Fruit fly (Drosophila melanogaster) whole organism: Measurements from ENCODE around the gene CG3251.

Experiments
- CG8478 ChIP-seq: fragments of >200 bp; optimal IDR thresholded peaks from 2 replicates; lab custom pipeline; 2018; ENCODE audit warnings: inconsistent platforms
- Dll ChIP-seq: fragments of >200 bp; optimal IDR thresholded peaks from 2 replicates; lab custom pipeline; 2017
- EcR ChIP-seq, 2 experiments: fragments of >200 bp; optimal IDR thresholded peaks; 2 replicates each; lab custom pipeline; 2017; ENCODE audit warnings: missing biosample characterization in 2 of 2, missing genetic modification characterization in 2 of 2, missing genetic modification reagents in 2 of 2
- pan ChIP-seq: fragments of >200 bp; optimal IDR thresholded peaks from 2 replicates; lab custom pipeline; 2017
- psq ChIP-seq: fragments of >200 bp; optimal IDR thresholded peaks from 2 replicates; lab custom pipeline; 2017
- usp ChIP-seq: fragments of >200 bp; optimal IDR thresholded peaks from 2 replicates; lab custom pipeline; 2017; ENCODE audit warnings: missing biosample characterization, missing genetic modification characterization, mixed read lengths

Gene CG3251

DNA sequence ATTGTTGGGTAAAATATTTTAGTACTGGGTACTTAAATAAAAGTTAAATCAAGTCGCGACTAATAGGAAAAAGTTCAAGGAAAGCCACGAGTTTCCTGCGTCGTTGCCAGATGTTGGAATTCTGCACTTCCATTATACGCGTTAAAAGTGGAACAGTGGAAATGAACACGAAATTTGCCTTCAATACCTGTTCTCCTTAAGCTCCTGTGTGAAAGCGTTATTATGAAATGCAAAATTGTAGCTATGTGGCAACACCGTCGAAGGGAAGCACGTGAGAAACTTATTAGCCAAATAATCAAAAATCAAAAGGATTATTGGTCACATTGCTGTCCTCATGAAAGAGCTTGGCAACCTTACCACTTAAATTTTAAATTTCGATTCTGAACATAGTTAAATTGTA, at the start of gene CG3251:
CG3251 (minus strand) TSS at position 101 of the 400 bp plus-strand sequence.
- TF ChIP-seq CG8478 (lab: Kevin White, UChicago) = no peak
- TF ChIP-seq pan (lab: Kevin White, UChicago) = no peak
- TF ChIP-seq Dll (lab: Kevin White, UChicago) = no peak

DNA sequence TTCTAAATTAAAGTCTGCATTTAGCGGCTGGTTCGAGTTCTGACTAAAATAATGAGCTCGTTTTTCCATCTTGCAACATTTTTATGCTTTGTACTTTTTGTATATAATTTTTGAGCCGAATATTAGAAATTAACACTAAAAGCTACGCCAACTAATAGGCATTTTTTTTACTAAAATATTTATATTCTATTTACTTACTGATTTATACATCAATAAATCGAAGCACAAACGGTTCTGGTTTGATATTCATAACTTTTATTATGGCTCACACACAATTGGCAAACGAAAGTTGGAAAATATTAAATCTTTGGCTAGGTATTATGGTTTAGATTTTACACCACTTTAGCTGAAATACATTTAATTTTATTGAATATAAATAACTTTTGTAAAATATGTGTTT, 43.9 kb upstream of the CG3251 start, which contains the start of gene CG15631:
CG15631 (minus strand) TSS at position 101 of the 400 bp plus-strand sequence.
- no peak for TF ChIP-seq psq (lab: Kevin White, UChicago)
- no peak for TF ChIP-seq CG8478 (lab: Kevin White, UChicago)
- TF ChIP-seq pan (lab: Kevin White, UChicago) = no peak
- no peak for TF ChIP-seq Dll (lab: Kevin White, UChicago)
- no peak for TF ChIP-seq usp (GFP tag; lab: Kevin White, UChicago)
- TF ChIP-seq EcR (GFP tag; optimal IDR thresholded peaks at IDR 0.05; lab: Kevin White, UChicago) = no peak

DNA sequence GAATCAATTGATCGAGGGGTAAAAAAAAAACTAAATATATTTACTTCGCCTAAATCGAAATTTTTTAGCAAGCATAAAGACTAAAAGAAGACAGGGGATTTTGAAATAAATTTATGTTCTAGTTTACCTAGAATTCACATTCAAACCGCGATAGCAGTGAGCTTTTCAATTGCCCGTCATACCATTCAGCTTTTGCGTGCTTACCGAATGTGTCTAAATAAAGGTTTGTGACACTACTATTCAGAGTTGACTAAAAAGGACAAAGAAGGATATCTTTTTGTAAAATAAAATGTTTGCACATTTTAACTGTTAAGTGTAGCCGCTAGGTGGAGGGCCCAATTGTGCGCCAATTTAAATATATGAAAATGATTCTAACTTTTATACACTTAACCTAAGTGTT, 35.5 kb upstream of the CG3251 start:
- TF ChIP-seq EcR (GFP tag; optimal IDR thresholded peaks at IDR 0.05; lab: Kevin White, UChicago) (no peak), pan (lab: Kevin White, UChicago) (no peak), Dll (lab: Kevin White, UChicago) (no peak), CG8478 (lab: Kevin White, UChicago) (no peak), psq (lab: Kevin White, UChicago) (no peak), usp (GFP tag; lab: Kevin White, UChicago) (no peak)

DNA sequence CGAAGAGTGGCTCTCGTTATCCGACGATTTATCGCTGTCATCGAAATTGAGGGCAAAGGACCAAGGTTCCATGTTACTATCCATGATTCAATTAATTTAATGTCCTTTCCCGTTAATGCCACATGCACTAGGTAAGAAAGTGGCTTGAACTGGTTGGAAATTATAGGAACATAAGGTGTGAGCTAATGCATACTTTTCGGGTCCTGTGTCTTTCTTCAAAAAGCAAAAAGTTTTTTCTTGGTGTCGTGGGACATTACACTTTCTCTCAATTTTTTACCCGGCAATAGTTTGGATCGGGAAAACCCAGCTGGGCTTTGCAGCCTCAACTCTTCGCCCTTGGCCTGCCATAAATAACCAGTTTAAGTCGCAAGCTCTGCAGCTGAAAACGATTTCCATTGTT, 10.9 kb upstream of the CG3251 start, which contains the start of gene Taf12L:
Taf12L (minus strand) TSS at position 101 of the 400 bp plus-strand sequence.
- TF ChIP-seq psq (lab: Kevin White, UChicago) = no peak
- no peak for TF ChIP-seq EcR (GFP tag; optimal IDR thresholded peaks at IDR 0.05; lab: Kevin White, UChicago)
- TF ChIP-seq Dll (lab: Kevin White, UChicago) = no peak
- TF ChIP-seq pan (lab: Kevin White, UChicago) = no peak
- no peak for TF ChIP-seq CG8478 (lab: Kevin White, UChicago)
- TF ChIP-seq usp (GFP tag; lab: Kevin White, UChicago) = no peak

DNA sequence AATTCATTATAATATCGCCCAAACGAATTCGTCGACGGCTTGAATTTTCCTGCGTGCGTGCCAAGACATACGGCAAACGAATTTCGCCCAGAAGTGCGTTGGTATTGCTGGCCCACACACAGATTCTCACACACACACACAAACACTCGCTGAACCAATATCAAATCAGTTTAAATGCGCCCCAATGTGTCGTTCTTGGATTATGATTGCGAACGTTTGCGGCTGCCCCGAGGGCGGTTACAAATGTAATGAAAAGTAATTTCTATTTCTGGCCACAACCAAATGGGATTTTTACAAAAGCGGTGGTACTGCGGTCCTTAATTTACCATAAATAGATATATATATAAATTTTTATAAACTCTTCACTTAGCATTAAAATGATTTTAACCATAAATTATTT, 8.3 kb upstream of the CG3251 start:
- TF ChIP-seq psq (lab: Kevin White, UChicago) = no peak

DNA sequence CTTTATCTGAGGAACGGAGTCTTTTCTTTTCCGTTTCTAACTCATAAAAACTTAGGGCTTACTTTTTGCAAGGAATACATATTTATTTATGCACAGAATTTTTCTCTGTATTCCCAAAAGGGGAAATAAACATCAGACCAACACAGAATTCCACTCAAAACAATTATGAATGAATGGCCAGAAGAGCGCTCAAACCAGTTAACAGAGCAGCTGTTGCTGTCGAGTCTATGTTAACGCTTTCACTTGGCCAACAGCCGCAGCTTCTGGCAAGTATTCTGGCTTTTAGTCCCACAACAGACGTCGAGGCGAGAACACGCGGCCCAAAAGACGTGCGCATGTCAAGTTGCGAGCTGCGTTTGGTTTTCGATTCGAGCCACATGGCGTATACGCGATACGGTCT, 3.9 kb upstream of the CG3251 start, which contains the start of gene dcma:
dcma (plus strand) TSS at position 301 of the 400 bp plus-strand sequence.
- TF ChIP-seq pan (lab: Kevin White, UChicago) (no peak), usp (GFP tag; lab: Kevin White, UChicago) (no peak), EcR (GFP tag; optimal IDR thresholded peaks at IDR 0.05; lab: Kevin White, UChicago) (no peak), CG8478 (lab: Kevin White, UChicago) (no peak), psq (lab: Kevin White, UChicago) (no peak), Dll (lab: Kevin White, UChicago) (no peak)

DNA sequence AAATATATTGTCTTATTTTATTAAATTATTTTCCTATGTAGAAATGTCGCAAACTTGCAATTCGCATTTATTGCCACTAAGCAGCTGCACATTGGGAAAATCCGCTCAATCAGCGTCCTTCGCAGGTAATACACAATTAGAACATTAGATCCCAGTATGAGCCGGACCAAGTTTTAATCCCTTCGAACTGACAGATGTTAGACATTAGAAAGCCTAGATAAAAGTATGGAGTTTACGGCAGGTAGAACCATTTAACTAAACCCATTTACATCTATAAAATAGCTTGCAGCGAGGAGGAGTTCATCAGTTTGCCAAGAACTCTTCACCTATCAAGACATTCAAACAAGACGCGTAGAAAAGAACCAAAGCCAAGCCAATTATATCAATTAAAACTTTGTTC, 3.3 kb downstream of the CG3251 start, which contains the start of gene Elba3:
Elba3 (plus strand) TSS at position 301 of the 400 bp plus-strand sequence.
- TF ChIP-seq Dll (lab: Kevin White, UChicago) (no peak), pan (lab: Kevin White, UChicago) (no peak), usp (GFP tag; lab: Kevin White, UChicago) (no peak), psq (lab: Kevin White, UChicago) (no peak), CG8478 (lab: Kevin White, UChicago) (no peak), EcR (GFP tag; optimal IDR thresholded peaks at IDR 0.05; lab: Kevin White, UChicago) (no peak)

DNA sequence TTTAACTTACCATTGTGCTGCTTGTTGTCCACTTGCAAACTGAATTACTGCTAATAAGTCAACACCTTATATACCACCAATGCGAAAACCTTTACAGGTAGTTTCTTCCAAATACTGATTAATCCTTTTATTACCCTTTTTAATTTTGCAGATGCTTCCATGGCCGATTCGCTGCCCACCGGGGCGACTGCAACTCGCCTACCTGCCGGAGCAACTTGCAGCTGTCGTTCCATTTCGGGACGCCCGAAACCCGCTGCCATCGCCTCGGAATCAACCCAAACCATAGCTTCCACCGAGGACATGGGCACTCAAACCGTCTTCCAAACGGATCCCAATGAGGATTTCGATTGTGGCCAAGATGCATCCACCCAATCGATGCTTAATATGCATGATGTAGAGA, 6.1 kb downstream of the CG3251 start, which contains the start of gene Elba1:
Elba1 (minus strand) TSS at position 101 of the 400 bp plus-strand sequence.
- TF ChIP-seq CG8478 (lab: Kevin White, UChicago) = no peak
- TF ChIP-seq Dll (lab: Kevin White, UChicago) = no peak
- no peak for TF ChIP-seq psq (lab: Kevin White, UChicago)
- TF ChIP-seq usp (GFP tag; lab: Kevin White, UChicago) = no peak
- TF ChIP-seq pan (lab: Kevin White, UChicago) = no peak
- TF ChIP-seq EcR (GFP tag; optimal IDR thresholded peaks at IDR 0.05; lab: Kevin White, UChicago) = no peak

DNA sequence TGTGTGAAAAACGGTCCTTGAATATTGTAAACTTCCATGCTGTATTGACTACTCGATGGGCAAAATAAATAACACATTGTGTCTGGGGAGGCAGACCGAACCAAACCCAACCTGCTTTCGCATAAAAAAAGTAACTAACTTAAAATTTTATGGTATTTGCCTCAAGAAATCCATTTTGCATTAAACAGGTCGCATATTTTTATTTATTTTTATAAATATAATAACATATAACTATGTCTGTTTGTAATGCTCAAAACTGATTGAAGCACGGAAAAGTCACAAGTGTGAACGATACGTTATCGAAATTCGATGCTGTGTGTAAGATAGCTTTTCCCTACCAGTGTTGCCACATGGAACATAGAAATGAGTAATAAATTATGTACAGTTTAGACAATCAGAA, 8.1 kb downstream of the CG3251 start, which contains the start of gene CG11929:
CG11929 (plus strand) TSS at position 301 of the 400 bp plus-strand sequence.
- TF ChIP-seq psq (lab: Kevin White, UChicago) = no peak
- TF ChIP-seq usp (GFP tag; lab: Kevin White, UChicago) = no peak
- TF ChIP-seq Dll (lab: Kevin White, UChicago) = no peak
- no peak for TF ChIP-seq pan (lab: Kevin White, UChicago)
- no peak for TF ChIP-seq EcR (GFP tag; optimal IDR thresholded peaks at IDR 0.05; lab: Kevin White, UChicago)

DNA sequence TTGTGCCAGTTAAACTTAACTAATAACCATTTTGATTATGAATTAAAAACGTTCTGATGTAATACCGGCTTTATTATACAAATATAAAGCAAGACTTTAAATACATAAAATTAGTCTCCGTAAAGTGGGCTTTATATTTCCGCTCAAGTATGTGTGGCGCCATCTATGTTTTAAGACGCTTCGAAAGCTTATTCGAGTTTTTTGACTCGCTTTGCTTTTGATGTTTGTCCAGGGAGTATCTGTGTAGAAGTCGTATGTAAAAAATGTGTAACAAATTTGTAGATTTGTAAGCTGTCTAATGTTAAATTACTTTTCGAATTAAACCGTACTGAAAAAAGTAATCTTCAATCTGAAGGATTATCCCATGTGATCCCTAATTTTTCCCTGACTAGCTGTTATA, 29.6 kb downstream of the CG3251 start:
- TF ChIP-seq psq (lab: Kevin White, UChicago) = no peak
- TF ChIP-seq CG8478 (lab: Kevin White, UChicago) = no peak
- TF ChIP-seq Dll (lab: Kevin White, UChicago) = no peak
- TF ChIP-seq EcR (GFP tag; optimal IDR thresholded peaks at IDR 0.05; lab: Kevin White, UChicago) = no peak
- TF ChIP-seq pan (lab: Kevin White, UChicago) = no peak
- TF ChIP-seq usp (GFP tag; lab: Kevin White, UChicago) = no peak

DNA sequence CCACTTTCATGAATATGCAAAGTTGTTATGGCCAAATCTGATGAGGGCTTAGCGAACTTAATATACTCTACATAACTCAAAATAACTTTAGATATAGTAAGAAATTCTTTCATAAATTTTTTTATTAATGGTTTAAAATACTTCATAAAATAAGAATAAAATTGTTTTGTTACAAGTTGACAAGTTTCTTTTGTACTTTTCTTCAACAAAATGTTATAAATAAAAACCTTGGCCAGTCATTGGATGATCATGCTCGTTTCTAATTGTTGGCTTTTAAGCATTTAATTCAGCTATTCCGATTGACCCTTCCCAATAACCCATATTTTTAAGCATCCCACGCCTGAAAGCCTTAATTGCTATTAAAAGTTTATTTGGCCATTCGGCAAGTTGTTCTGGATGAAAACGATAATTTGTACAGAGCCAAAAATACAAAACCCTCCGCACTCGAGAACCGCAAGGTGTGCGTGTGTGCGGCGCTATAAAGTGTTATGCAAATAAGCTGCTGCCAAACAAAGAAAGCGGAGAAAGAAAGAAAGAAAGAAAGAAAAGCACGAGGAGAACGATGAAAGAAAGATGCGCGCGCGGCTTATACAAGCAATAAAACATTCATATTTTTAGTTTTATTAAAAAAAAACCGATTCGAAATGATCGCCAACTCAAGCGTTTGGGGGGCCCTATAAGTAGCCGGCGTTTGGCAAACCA, 39.6 kb downstream of the CG3251 start, which contains the start of gene CG3355:
CG3355 (plus strand) TSS at position 652 of the 702 bp plus-strand sequence.
- TF ChIP-seq psq (lab: Kevin White, UChicago) (no peak), Dll (lab: Kevin White, UChicago) (no peak), pan (lab: Kevin White, UChicago) (no peak), usp (GFP tag; lab: Kevin White, UChicago) (no peak), CG8478 (lab: Kevin White, UChicago) (no peak), EcR (GFP tag; optimal IDR thresholded peaks at IDR 0.05; lab: Kevin White, UChicago) (no peak)
